Worm (Caenorhabditis elegans): ENCODE measurements around the gene C03B1.10.

C03B1.10 gene

ce11 chrX:6320887-6321286 lies 36.8 kb downstream of the C03B1.10 start (continued):
- no peak for TF ChIP-seq ceh-82 (tag; optimal IDR thresholded peaks at IDR 0.05)
- no peak for TF ChIP-seq ZK546.5 (tag; optimal IDR thresholded peaks at IDR 0.05)
- no peak for TF ChIP-seq nhr-12 (tag; optimal IDR thresholded peaks at IDR 0.05)
- no peak for TF ChIP-seq ztf-4 (tag; optimal IDR thresholded peaks at IDR 0.05)
- peak; percentile 58 for TF ChIP-seq egl-27 (tag; optimal IDR thresholded peaks at IDR 0.05)
- TF ChIP-seq skn-1 (tag; optimal IDR thresholded peaks at IDR 0.05): no peak
- TF ChIP-seq Y55F3AM.14 (GFP tag; optimal IDR thresholded peaks at IDR 0.05): no peak
- TF ChIP-seq R02D3.7 (tag; optimal IDR thresholded peaks at IDR 0.05): no peak
- peak; percentile 81 for TF ChIP-seq nhr-25 (tag; optimal IDR thresholded peaks at IDR 0.05)
- TF ChIP-seq alr-1 (tag; optimal IDR thresholded peaks at IDR 0.05): no peak
- no peak for TF ChIP-seq ztf-11 (tag; optimal IDR thresholded peaks at IDR 0.05)
- TF ChIP-seq sma-9 (GFP tag; optimal IDR thresholded peaks at IDR 0.05): peak; percentile 9
- no peak for TF ChIP-seq sma-9 (tag; optimal IDR thresholded peaks at IDR 0.05)
- TF ChIP-seq aly-2 (tag; optimal IDR thresholded peaks at IDR 0.05): no peak
- TF ChIP-seq F13H6.1 (tag; optimal IDR thresholded peaks at IDR 0.05): no peak

- TF ChIP-seq lin-11 (tag; optimal IDR thresholded peaks at IDR 0.05) (no peak), C34F6.9 (tag; optimal IDR thresholded peaks at IDR 0.05) (no peak), mdl-1 (tag; optimal IDR thresholded peaks at IDR 0.05) (no peak), ztf-1 (GFP tag; conservative IDR thresholded peaks at IDR 0.05) (no peak), nhr-21 (tag; optimal IDR thresholded peaks at IDR 0.05) (no peak), Y55F3AM.14 (GFP tag; optimal IDR thresholded peaks at IDR 0.05) (no peak), ceh-82 (tag; optimal IDR thresholded peaks at IDR 0.05) (no peak), dmd-4 (tag; optimal IDR thresholded peaks at IDR 0.05) (no peak), ceh-16 (tag; optimal IDR thresholded peaks at IDR 0.05) (no peak), ZK546.5 (tag; optimal IDR thresholded peaks at IDR 0.05) (no peak), mbf-1 (tag; optimal IDR thresholded peaks at IDR 0.05) (no peak), crh-2 (tag; optimal IDR thresholded peaks at IDR 0.05) (no peak)
Observed at ce11 chrX:6319546-6319945, 38.1 kb downstream of the C03B1.10 start, which contains the start of gene chtb-3. Gene chtb-3 (minus strand): TSS chrX:6319646.

- TF ChIP-seq ceh-16 (tag; optimal IDR thresholded peaks at IDR 0.05) (peak; percentile 28), sma-9 (GFP tag; optimal IDR thresholded peaks at IDR 0.05) (peak; percentile 81), sma-9 (tag; optimal IDR thresholded peaks at IDR 0.05) (no peak), nhr-10 (tag; optimal IDR thresholded peaks at IDR 0.05) (no peak), sma-3 (GFP tag; optimal IDR thresholded peaks at IDR 0.05) (peak; percentile 21), egl-27 (tag; optimal IDR thresholded peaks at IDR 0.05) (peak; percentile 43), gmeb-1 (tag; optimal IDR thresholded peaks at IDR 0.05) (no peak), fos-1 (tag; optimal IDR thresholded peaks at IDR 0.05) (peak; percentile 28)
Observed at ce11 chrX:6318803-6319202, 38.9 kb downstream of the C03B1.10 start.

ce11 chrX:6311391-6311790 lies 46.3 kb downstream of the C03B1.10 start, which contains the start of gene npr-38:
Gene npr-38 (plus strand): TSS chrX:6311691.
- TF ChIP-seq mab-5 (tag; optimal IDR thresholded peaks at IDR 0.05) (no peak), nhr-129 (tag; optimal IDR thresholded peaks at IDR 0.05) (no peak), ama-1 (optimal IDR thresholded peaks at IDR 0.05) (no peak), fos-1 (tag; optimal IDR thresholded peaks at IDR 0.05) (no peak), sma-3 (GFP tag; optimal IDR thresholded peaks at IDR 0.05) (no peak), zag-1 (tag; optimal IDR thresholded peaks at IDR 0.05) (no peak), egl-27 (tag; optimal IDR thresholded peaks at IDR 0.05) (no peak), nhr-23 (tag; optimal IDR thresholded peaks at IDR 0.05) (no peak), nhr-12 (tag; optimal IDR thresholded peaks at IDR 0.05) (no peak), mbf-1 (tag; optimal IDR thresholded peaks at IDR 0.05) (no peak), ztf-4 (tag; optimal IDR thresholded peaks at IDR 0.05) (no peak), ceh-82 (tag; optimal IDR thresholded peaks at IDR 0.05) (no peak), crh-2 (tag; optimal IDR thresholded peaks at IDR 0.05) (no peak), mdl-1 (tag; optimal IDR thresholded peaks at IDR 0.05) (no peak)

Measured in whole organism, L2 larva.